Worm (Caenorhabditis elegans) whole organism, mixed stage, embryonic: ENCODE measurements around the gene K07H8.5.

ENCODE experiments used
- elt-1 ChIP-seq: sonication (generic microtip); optimal IDR thresholded peaks from 2 replicates; lab custom pipeline; 2017; ENCODE audit warnings: missing genetic modification characterization, mild to moderate bottlenecking, missing compliant biosample characterization, antibody characterized with exemption, moderate library complexity, borderline replicate concordance; ENCODE audit not compliant: insufficient read depth
- ham-2 ChIP-seq: fragments of 200-800 bp; sonication (Bioruptor generic); optimal IDR thresholded peaks from 2 replicates; lab custom pipeline; 2018; ENCODE audit warnings: mild to moderate bottlenecking, missing genetic modification characterization, missing compliant biosample characterization
- lin-13 ChIP-seq: fragments of 150-350 bp; optimal IDR thresholded peaks from 2 replicates; lab custom pipeline; 2014; ENCODE audit warnings: missing biosample characterization, missing genetic modification characterization
- lsy-2 ChIP-seq: fragments of 150-350 bp; optimal IDR thresholded peaks from 2 replicates; lab custom pipeline; 2014; ENCODE audit warnings: missing biosample characterization, missing genetic modification characterization
- nhr-12 ChIP-seq: fragments of 150-350 bp; optimal IDR thresholded peaks from 2 replicates; lab custom pipeline; 2014; ENCODE audit warnings: missing biosample characterization, missing genetic modification characterization
- nhr-237 ChIP-seq: fragments of 150-350 bp; optimal IDR thresholded peaks from 2 replicates; lab custom pipeline; 2014; ENCODE audit warnings: missing biosample characterization, missing genetic modification characterization
- nhr-28 ChIP-seq: fragments of 150-350 bp; optimal IDR thresholded peaks from 2 replicates; lab custom pipeline; 2014; ENCODE audit warnings: missing biosample characterization, missing genetic modification characterization
- nhr-76 ChIP-seq: sonication (generic microtip); optimal IDR thresholded peaks from 2 replicates; lab custom pipeline; 2017; ENCODE audit warnings: missing biosample characterization, missing genetic modification characterization
- pha-4 ChIP-seq: fragments of 150-350 bp; optimal IDR thresholded peaks from 2 replicates; lab custom pipeline; 2018; ENCODE audit warnings: missing biosample characterization, missing genetic modification reagents, missing genetic modification characterization
- snpc-4 ChIP-seq: fragments of 150-350 bp; optimal IDR thresholded peaks from 2 replicates; lab custom pipeline; 2014; ENCODE audit warnings: missing biosample characterization, missing genetic modification characterization
- sptf-1 ChIP-seq: sonication (generic microtip); optimal IDR thresholded peaks from 2 replicates; lab custom pipeline; 2017; ENCODE audit warnings: mild to moderate bottlenecking, missing genetic modification characterization, moderate library complexity, missing compliant biosample characterization
- unc-120 ChIP-seq: sonication (generic microtip); optimal IDR thresholded peaks from 2 replicates; lab custom pipeline; 2017; ENCODE audit warnings: missing genetic modification characterization, missing compliant biosample characterization; ENCODE audit not compliant: poor library complexity, severe bottlenecking
- unc-62 ChIP-seq: fragments of 150-350 bp; optimal IDR thresholded peaks from 2 replicates; lab custom pipeline; 2014; ENCODE audit warnings: missing biosample characterization, missing genetic modification reagents, missing genetic modification characterization

- TF ChIP-seq nhr-76 (no peak), nhr-28 (tag; lab: Kevin White, UChicago) (no peak), nhr-237 (tag; lab: Kevin White, UChicago) (no peak), unc-62 (no peak), lsy-2 (no peak), nhr-12 (tag; lab: Kevin White, UChicago) (no peak), pha-4 (tag; lab: Kevin White, UChicago) (no peak), snpc-4 (tag; lab: Kevin White, UChicago) (no peak), ham-2 (GFP tag; lab: Kevin White, UChicago) (no peak), sptf-1 (tag; lab: Kevin White, UChicago) (no peak), elt-1 (tag; lab: Kevin White, UChicago) (no peak), lin-13 (tag; lab: Kevin White, UChicago) (no peak), unc-120 (no peak)
Measured at ce11 chrIV:8259904-8260303, 8.2 kb upstream of the K07H8.5 start, which contains the start of gene K07H8.7.
